Worm (Caenorhabditis elegans): Measurements from ENCODE around the gene T02C1.2.

- TF ChIP-seq egl-27 (tag; optimal IDR thresholded peaks at IDR 0.05): no peak
- TF ChIP-seq ama-1 (optimal IDR thresholded peaks at IDR 0.05): no peak
- TF ChIP-seq elt-1 (tag; optimal IDR thresholded peaks at IDR 0.05): no peak
- TF ChIP-seq aly-2 (tag; optimal IDR thresholded peaks at IDR 0.05): no peak
Measured at ce11 chrIII:9228190-9228589, 22.6 kb upstream of the T02C1.2 start.
